Fruit fly (Drosophila melanogaster): ENCODE results near the gene CG33920.
A peak's percentile ranks its signal among the peaks of the same experiment; 100 is the strongest.

The CG33920 gene

dm6 chr3R:31059036-31059806 is 14.3 kb upstream of the CG33920 start (continued):
- peak; percentile 61; the same call in 2 of the 3 replicates for TF ChIP-seq CG7357 (GFP tag; IDR thresholded peaks at IDR 0.05)
- peak; percentile 36 for TF ChIP-seq CG4328 (GFP tag; optimal IDR thresholded peaks at IDR 0.05)
- peak; percentile 79 for TF ChIP-seq CG12104 (GFP tag; optimal IDR thresholded peaks at IDR 0.05)
- TF ChIP-seq Aef1 (GFP tag; IDR thresholded peaks at IDR 0.05) = peak; percentile 79
- TF ChIP-seq slp2 (GFP tag; optimal IDR thresholded peaks at IDR 0.05) = no peak
- no peak for TF ChIP-seq CG2199 (GFP tag; IDR thresholded peaks at IDR 0.05)
- peak; percentile 64 for TF ChIP-seq CG5180 (GFP tag; optimal IDR thresholded peaks at IDR 0.05)
- no peak for TF ChIP-seq shn (GFP tag; optimal IDR thresholded peaks at IDR 0.05)
- no peak for TF ChIP-seq HLHmδ (GFP tag; optimal IDR thresholded peaks at IDR 0.05)
- peak; percentile 86 to 87 for TF ChIP-seq Trl (optimal IDR thresholded peaks at IDR 0.05)
- no peak for TF ChIP-seq Trl (GFP tag; optimal IDR thresholded peaks at IDR 0.05)
- TF ChIP-seq Ets65A (GFP tag) = no peak
- peak; percentile 54 for TF ChIP-seq Fer2 (tag; optimal IDR thresholded peaks at IDR 0.05)
- no peak for TF ChIP-seq gt (GFP tag; IDR thresholded peaks at IDR 0.05)
- peak; percentile 70 for TF ChIP-seq sim (GFP tag; IDR thresholded peaks at IDR 0.05)
- peak; percentile 21; the same call in 1 of the 2 replicates for TF ChIP-seq Doc2 (GFP tag; IDR thresholded peaks at IDR 0.05)
- peak; percentile 70; the same call in 1 of the 2 replicates for TF ChIP-seq CG11696 (GFP tag; IDR thresholded peaks at IDR 0.05)
- peak; percentile 81 for TF ChIP-seq tin (GFP tag; optimal IDR thresholded peaks at IDR 0.05)
- TF ChIP-seq NC2α (GFP tag; optimal IDR thresholded peaks at IDR 0.05) = no peak
- TF ChIP-seq en (GFP tag; optimal IDR thresholded peaks at IDR 0.05) = no peak
- no peak for TF ChIP-seq ERR (GFP tag; optimal IDR thresholded peaks at IDR 0.05)
- peak; percentile 80 for TF ChIP-seq Spps (tag; optimal IDR thresholded peaks at IDR 0.05)
- no peak for TF ChIP-seq nerfin-2 (GFP tag; IDR thresholded peaks at IDR 0.05; ENCODE audit: partially characterized antibody)
- peak; percentile 88 for TF ChIP-seq Awh (GFP tag; IDR thresholded peaks at IDR 0.05)
- peak; percentile 61 for TF ChIP-seq B-H1 (GFP tag; IDR thresholded peaks at IDR 0.05)
- TF ChIP-seq MESR4 (GFP tag; optimal IDR thresholded peaks at IDR 0.05) = peak; percentile 17
- TF ChIP-seq insv (GFP tag; optimal IDR thresholded peaks at IDR 0.05) = no peak
- no peak for TF ChIP-seq btn (GFP tag; optimal IDR thresholded peaks at IDR 0.05)
- peak; percentile 52 for TF ChIP-seq cato (GFP tag; optimal IDR thresholded peaks at IDR 0.05; ENCODE audit: borderline replicate concordance)
- TF ChIP-seq sna (GFP tag; IDR thresholded peaks at IDR 0.05; ENCODE audit: partially characterized antibody) = no peak
- TF ChIP-seq CG6683 (GFP tag; optimal IDR thresholded peaks at IDR 0.05) = peak; percentile 47
- peak; percentile 87 for TF ChIP-seq Asciz (GFP tag; optimal IDR thresholded peaks at IDR 0.05)
- TF ChIP-seq eyg (GFP tag; optimal IDR thresholded peaks at IDR 0.05) = no peak
- peak; percentile 63 for TF ChIP-seq kah (GFP tag; optimal IDR thresholded peaks at IDR 0.05)
- TF ChIP-seq Chrac-16 (GFP tag; optimal IDR thresholded peaks at IDR 0.05) = peak; percentile 71
- TF ChIP-seq Mes4 (GFP tag; optimal IDR thresholded peaks at IDR 0.05) = no peak
- TF ChIP-seq ewg (GFP tag; optimal IDR thresholded peaks at IDR 0.05) = peak; percentile 68
- TF ChIP-seq Hmr (GFP tag; optimal IDR thresholded peaks at IDR 0.05) = peak; percentile 81
- peak; percentile 86 for TF ChIP-seq CG6689 (GFP tag; IDR thresholded peaks at IDR 0.05)
- peak; percentile 93 for TF ChIP-seq CG4360 (GFP tag; IDR thresholded peaks at IDR 0.05)
- TF ChIP-seq sd (tag; optimal IDR thresholded peaks at IDR 0.05) = peak; percentile 37
- TF ChIP-seq D19A (tag; optimal IDR thresholded peaks at IDR 0.05) = peak; percentile 85
- TF ChIP-seq Max (GFP tag; optimal IDR thresholded peaks at IDR 0.05) = peak; percentile 76
- TF ChIP-seq CG13287 (GFP tag; IDR thresholded peaks at IDR 0.05; ENCODE audit: partially characterized antibody) = no peak
- TF ChIP-seq CG2202 (tag; optimal IDR thresholded peaks at IDR 0.05) = peak; percentile 76
- TF ChIP-seq CG13894 (tag; optimal IDR thresholded peaks at IDR 0.05) = no peak
- TF ChIP-seq Lhr (GFP tag; optimal IDR thresholded peaks at IDR 0.05) = peak; percentile 68
- TF ChIP-seq HLH3B (GFP tag; IDR thresholded peaks at IDR 0.05) = peak; percentile 78
- no peak for TF ChIP-seq Lim3 (GFP tag; IDR thresholded peaks at IDR 0.05)
- no peak for TF ChIP-seq Optix (GFP tag; IDR thresholded peaks at IDR 0.05)

Data from whole organism, embryonic.